Worm (Caenorhabditis elegans): ENCODE measurements around the gene lex-1.

lex-1 gene

ce11 chrIV:12078907-12079523, at the start of gene lex-1:
lex-1 (plus strand) TSS chrIV:12079473.
- peak; percentile 60 for TF ChIP-seq C34F6.9 (tag; optimal IDR thresholded peaks at IDR 0.05)
- TF ChIP-seq zag-1 (tag; optimal IDR thresholded peaks at IDR 0.05): no peak
- peak; percentile 10 for TF ChIP-seq crh-2 (tag; optimal IDR thresholded peaks at IDR 0.05)
- TF ChIP-seq nhr-12 (tag; optimal IDR thresholded peaks at IDR 0.05): no peak
- peak; percentile 71 for TF ChIP-seq nhr-129 (tag; optimal IDR thresholded peaks at IDR 0.05)
- TF ChIP-seq fos-1 (tag; optimal IDR thresholded peaks at IDR 0.05): peak; percentile 26
- TF ChIP-seq gmeb-1 (tag; optimal IDR thresholded peaks at IDR 0.05): peak; percentile 66
- no peak for TF ChIP-seq ceh-82 (tag; optimal IDR thresholded peaks at IDR 0.05)
- no peak for TF ChIP-seq nhr-237 (tag; optimal IDR thresholded peaks at IDR 0.05)
- TF ChIP-seq nhr-21 (tag; optimal IDR thresholded peaks at IDR 0.05): no peak
- TF ChIP-seq R02D3.7 (tag; optimal IDR thresholded peaks at IDR 0.05): no peak
- no peak for TF ChIP-seq nhr-23 (tag; optimal IDR thresholded peaks at IDR 0.05)
- no peak for TF ChIP-seq unc-39 (tag; optimal IDR thresholded peaks at IDR 0.05)
- TF ChIP-seq nhr-11 (tag; optimal IDR thresholded peaks at IDR 0.05): no peak
- TF ChIP-seq nhr-77 (tag; optimal IDR thresholded peaks at IDR 0.05): no peak
- no peak for TF ChIP-seq ztf-4 (tag; optimal IDR thresholded peaks at IDR 0.05)
- TF ChIP-seq blmp-1 (tag; optimal IDR thresholded peaks at IDR 0.05; ENCODE audit: insufficient read depth): no peak
- no peak for TF ChIP-seq peb-1 (tag; optimal IDR thresholded peaks at IDR 0.05)
- no peak for TF ChIP-seq Y55F3AM.14 (GFP tag; optimal IDR thresholded peaks at IDR 0.05)
- TF ChIP-seq nhr-25 (tag; optimal IDR thresholded peaks at IDR 0.05): no peak
- peak in 1 of 2 experiments; percentile 37 for TF ChIP-seq mdl-1 (tag; optimal IDR thresholded peaks at IDR 0.05)
- TF ChIP-seq sma-9 (GFP tag; optimal IDR thresholded peaks at IDR 0.05): no peak
- no peak for TF ChIP-seq sma-9 (tag; optimal IDR thresholded peaks at IDR 0.05)
- TF ChIP-seq mbf-1 (tag; optimal IDR thresholded peaks at IDR 0.05): no peak
- TF ChIP-seq aly-2 (tag; optimal IDR thresholded peaks at IDR 0.05): no peak
- TF ChIP-seq unc-55 (GFP tag; optimal IDR thresholded peaks at IDR 0.05): peak; percentile 72
- TF ChIP-seq lin-13 (GFP tag; optimal IDR thresholded peaks at IDR 0.05): peak; percentile 34
- TF ChIP-seq lin-39 (tag; optimal IDR thresholded peaks at IDR 0.05): no peak
- no peak for TF ChIP-seq elt-3 (tag; optimal IDR thresholded peaks at IDR 0.05)
- no peak for TF ChIP-seq ztf-1 (GFP tag; conservative IDR thresholded peaks at IDR 0.05)
- no peak for TF ChIP-seq ceh-16 (tag; optimal IDR thresholded peaks at IDR 0.05)
- TF ChIP-seq ama-1 (optimal IDR thresholded peaks at IDR 0.05): no peak
- peak in 1 of 2 experiments; percentile 66 for TF ChIP-seq lsy-2 (tag; optimal IDR thresholded peaks at IDR 0.05)
- TF ChIP-seq mab-5 (tag; optimal IDR thresholded peaks at IDR 0.05): no peak

- no peak for TF ChIP-seq sma-3 (GFP tag; optimal IDR thresholded peaks at IDR 0.05)
- no peak for TF ChIP-seq ztf-11 (tag; optimal IDR thresholded peaks at IDR 0.05)
- TF ChIP-seq lin-11 (tag; optimal IDR thresholded peaks at IDR 0.05): no peak
- no peak for TF ChIP-seq nhr-6 (tag; optimal IDR thresholded peaks at IDR 0.05)
- no peak for TF ChIP-seq nhr-10 (tag; optimal IDR thresholded peaks at IDR 0.05)
- no peak for TF ChIP-seq crh-2 (tag; optimal IDR thresholded peaks at IDR 0.05)
- TF ChIP-seq C34F6.9 (tag; optimal IDR thresholded peaks at IDR 0.05): peak; percentile 63
- no peak for TF ChIP-seq mbf-1 (tag; optimal IDR thresholded peaks at IDR 0.05)
- no peak for TF ChIP-seq ama-1 (optimal IDR thresholded peaks at IDR 0.05)
- TF ChIP-seq nhr-129 (tag; optimal IDR thresholded peaks at IDR 0.05): peak; percentile 63
- no peak for TF ChIP-seq lin-39 (tag; optimal IDR thresholded peaks at IDR 0.05)
- TF ChIP-seq F13H6.1 (tag; optimal IDR thresholded peaks at IDR 0.05): peak; percentile 30
- TF ChIP-seq nhr-25 (tag; optimal IDR thresholded peaks at IDR 0.05): peak; percentile 9
- TF ChIP-seq ceh-82 (tag; optimal IDR thresholded peaks at IDR 0.05): no peak
- no peak for TF ChIP-seq nhr-237 (tag; optimal IDR thresholded peaks at IDR 0.05)
- no peak for TF ChIP-seq ztf-4 (tag; optimal IDR thresholded peaks at IDR 0.05)
- TF ChIP-seq elt-3 (tag; optimal IDR thresholded peaks at IDR 0.05): no peak
- TF ChIP-seq skn-1 (tag; optimal IDR thresholded peaks at IDR 0.05): no peak
- TF ChIP-seq lsy-2 (tag; optimal IDR thresholded peaks at IDR 0.05): peak; percentile 18 to 80
- no peak for TF ChIP-seq nhr-23 (tag; optimal IDR thresholded peaks at IDR 0.05)
- TF ChIP-seq sma-9 (GFP tag; optimal IDR thresholded peaks at IDR 0.05): peak; percentile 5
- no peak for TF ChIP-seq sma-9 (tag; optimal IDR thresholded peaks at IDR 0.05)
- peak; percentile 77 for TF ChIP-seq unc-55 (GFP tag; optimal IDR thresholded peaks at IDR 0.05)
- TF ChIP-seq lin-13 (GFP tag; optimal IDR thresholded peaks at IDR 0.05): peak; percentile 31
- TF ChIP-seq nhr-12 (tag; optimal IDR thresholded peaks at IDR 0.05): no peak
- TF ChIP-seq elt-1 (tag; optimal IDR thresholded peaks at IDR 0.05): no peak
- TF ChIP-seq R02D3.7 (tag; optimal IDR thresholded peaks at IDR 0.05): no peak
- TF ChIP-seq ZK546.5 (tag; optimal IDR thresholded peaks at IDR 0.05): no peak
- no peak for TF ChIP-seq sem-4 (tag; optimal IDR thresholded peaks at IDR 0.05)
- TF ChIP-seq ceh-16 (tag; optimal IDR thresholded peaks at IDR 0.05): no peak
- no peak for TF ChIP-seq dmd-4 (tag; optimal IDR thresholded peaks at IDR 0.05)
- no peak for TF ChIP-seq snpc-4 (tag; optimal IDR thresholded peaks at IDR 0.05)
- TF ChIP-seq gmeb-1 (tag; optimal IDR thresholded peaks at IDR 0.05): peak; percentile 25
- no peak for TF ChIP-seq nhr-77 (tag; optimal IDR thresholded peaks at IDR 0.05)
- TF ChIP-seq ztf-1 (GFP tag; conservative IDR thresholded peaks at IDR 0.05): no peak
- TF ChIP-seq mdl-1 (tag; optimal IDR thresholded peaks at IDR 0.05): no peak
- peak; percentile 23 for TF ChIP-seq blmp-1 (tag; optimal IDR thresholded peaks at IDR 0.05; ENCODE audit: insufficient read depth)
- TF ChIP-seq zag-1 (tag; optimal IDR thresholded peaks at IDR 0.05): no peak
- TF ChIP-seq unc-39 (tag; optimal IDR thresholded peaks at IDR 0.05): no peak
- TF ChIP-seq peb-1 (tag; optimal IDR thresholded peaks at IDR 0.05): no peak
- no peak for TF ChIP-seq nhr-11 (tag; optimal IDR thresholded peaks at IDR 0.05)
- TF ChIP-seq fos-1 (tag; optimal IDR thresholded peaks at IDR 0.05): peak; percentile 9
- TF ChIP-seq nhr-21 (tag; optimal IDR thresholded peaks at IDR 0.05): no peak
Measured at ce11 chrIV:12029722-12030182, 49.5 kb upstream of the lex-1 start, which contains the start of gene T12G3.11. T12G3.11 (minus strand) TSS chrIV:12029772.

All from whole organism, L2 larva.